Worm (Caenorhabditis elegans): Measurements from ENCODE around the gene F53H4.3.

- no peak for TF ChIP-seq flt-1 (GFP tag; IDR thresholded peaks at IDR 0.05)
- TF ChIP-seq aly-1 (tag; optimal IDR thresholded peaks at IDR 0.05), result no peak
- TF ChIP-seq ama-1 (optimal IDR thresholded peaks at IDR 0.05), result no peak
- no peak for TF ChIP-seq tbx-11 (GFP tag; IDR thresholded peaks at IDR 0.05)
- TF ChIP-seq hmg-4 (GFP tag; optimal IDR thresholded peaks at IDR 0.05), result no peak
- TF ChIP-seq sea-1 (GFP tag; conservative IDR thresholded peaks at IDR 0.05), result no peak
Measured at ce11 chrX:15917000-15917399, 29.6 kb upstream of the F53H4.3 start, which contains the start of the genes F31B9.4 and F31B9.2.

All from whole organism, early embryonic.